Worm (Caenorhabditis elegans): Measurements from ENCODE around the gene gldi-2.
"Not testable (repeated sequence)": the region's sequence is repeated elsewhere in the genome, so short reads cannot be mapped to it uniquely, and the experiment has no call there.

The gldi-2 gene

ce11 chrII:6756232-6756631 is 27.0 kb upstream of the gldi-2 start, which contains the start of gene F41G3.3:
TSS of gene F41G3.3 (plus strand) at chrII:6756532.
- TF ChIP-seq F13C5.2 (tag; optimal IDR thresholded peaks at IDR 0.05) = no peak
- no peak for TF ChIP-seq hmg-4 (GFP tag; optimal IDR thresholded peaks at IDR 0.05)
- TF ChIP-seq tbx-11 (GFP tag; IDR thresholded peaks at IDR 0.05) = no peak
- TF ChIP-seq sea-1 (GFP tag; conservative IDR thresholded peaks at IDR 0.05) = no peak
- no peak for TF ChIP-seq tbx-37 (GFP tag; conservative IDR thresholded peaks at IDR 0.05)
- no peak for TF ChIP-seq pes-1 (GFP tag; IDR thresholded peaks at IDR 0.05)
- no peak for TF ChIP-seq ceh-13 (GFP tag; optimal IDR thresholded peaks at IDR 0.05)
- no peak for TF ChIP-seq ceh-36 (tag; optimal IDR thresholded peaks at IDR 0.05)

ce11 chrII:6764734-6765133 is 18.5 kb upstream of the gldi-2 start, which contains the start of gene nlp-50:
TSS of gene nlp-50 (plus strand) at chrII:6765034.
- TF ChIP-seq tbx-37 (GFP tag; conservative IDR thresholded peaks at IDR 0.05) (no peak), pes-1 (GFP tag; IDR thresholded peaks at IDR 0.05) (no peak)

ce11 chrII:6768014-6768413 is 15.2 kb upstream of the gldi-2 start, which contains the start of gene F41G3.18:
TSS of gene F41G3.18 (plus strand) at chrII:6768314.
- TF ChIP-seq hnd-1 (tag; optimal IDR thresholded peaks at IDR 0.05) (no peak), F13C5.2 (tag; optimal IDR thresholded peaks at IDR 0.05) (no peak), ets-7 (tag; optimal IDR thresholded peaks at IDR 0.05) (no peak), ceh-13 (GFP tag; optimal IDR thresholded peaks at IDR 0.05) (no peak), pes-1 (GFP tag; IDR thresholded peaks at IDR 0.05) (no peak)

DNA sequence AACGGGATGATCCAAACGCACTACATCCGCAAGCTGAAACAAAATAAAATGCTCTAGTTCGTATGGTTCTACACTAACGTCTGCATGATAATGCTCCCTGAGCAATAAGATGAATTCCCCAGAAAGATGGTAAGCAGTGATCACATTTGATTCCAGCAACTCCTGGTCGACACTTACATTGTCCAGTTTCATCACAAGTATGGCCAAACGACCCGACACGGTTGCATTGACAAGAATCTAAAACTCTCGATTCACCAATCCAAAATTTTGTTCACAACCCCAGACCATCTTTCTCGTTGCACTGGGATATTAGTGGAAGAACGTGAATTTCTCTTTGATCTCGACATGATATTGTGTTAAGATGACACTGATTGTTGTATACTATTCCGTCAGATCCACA is 13.2 kb upstream of the gldi-2 start:
- TF ChIP-seq tbx-37 (GFP tag; conservative IDR thresholded peaks at IDR 0.05) = no peak
- 0 out of 2 replicates have a peak, but pooled peaks have one; percentile 40 for TF ChIP-seq scrt-1 (GFP tag; IDR thresholded peaks at IDR 0.05)

DNA sequence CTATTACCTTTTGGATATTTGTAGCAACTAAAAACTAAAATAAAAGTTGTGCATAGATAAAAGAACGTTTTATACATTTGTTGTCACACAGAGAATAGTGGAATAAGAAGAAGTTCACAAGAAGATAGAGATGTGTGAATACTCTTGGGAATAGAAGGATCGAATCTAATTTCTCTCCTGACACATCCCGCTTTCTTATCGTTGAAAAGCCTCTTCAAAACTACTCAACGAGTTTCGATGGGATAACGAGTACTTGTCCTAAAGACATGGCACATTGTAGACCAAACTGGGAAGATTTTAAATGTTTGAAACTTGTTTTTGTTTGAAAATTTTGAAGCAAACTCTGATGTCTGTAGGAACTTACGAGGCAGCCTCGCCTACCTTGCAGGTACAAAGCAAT is 10.7 kb upstream of the gldi-2 start:
- TF ChIP-seq ets-7 (tag; optimal IDR thresholded peaks at IDR 0.05) (no peak), scrt-1 (GFP tag; IDR thresholded peaks at IDR 0.05) (no peak), F13C5.2 (tag; optimal IDR thresholded peaks at IDR 0.05) (no peak), ceh-13 (GFP tag; optimal IDR thresholded peaks at IDR 0.05) (no peak), ama-1 (optimal IDR thresholded peaks at IDR 0.05) (no peak), B0310.2 (tag; optimal IDR thresholded peaks at IDR 0.05) (no peak), aly-1 (tag; optimal IDR thresholded peaks at IDR 0.05) (no peak), hnd-1 (tag; optimal IDR thresholded peaks at IDR 0.05) (no peak), tra-4 (tag; optimal IDR thresholded peaks at IDR 0.05) (no peak), tbx-37 (GFP tag; conservative IDR thresholded peaks at IDR 0.05) (no peak), tbx-11 (GFP tag; IDR thresholded peaks at IDR 0.05) (no peak), pes-1 (GFP tag; IDR thresholded peaks at IDR 0.05) (no peak), sea-1 (GFP tag; conservative IDR thresholded peaks at IDR 0.05) (no peak), ceh-36 (tag; optimal IDR thresholded peaks at IDR 0.05) (no peak), hmbx-1 (tag; optimal IDR thresholded peaks at IDR 0.05) (no peak), flt-1 (GFP tag; IDR thresholded peaks at IDR 0.05) (no peak)

DNA sequence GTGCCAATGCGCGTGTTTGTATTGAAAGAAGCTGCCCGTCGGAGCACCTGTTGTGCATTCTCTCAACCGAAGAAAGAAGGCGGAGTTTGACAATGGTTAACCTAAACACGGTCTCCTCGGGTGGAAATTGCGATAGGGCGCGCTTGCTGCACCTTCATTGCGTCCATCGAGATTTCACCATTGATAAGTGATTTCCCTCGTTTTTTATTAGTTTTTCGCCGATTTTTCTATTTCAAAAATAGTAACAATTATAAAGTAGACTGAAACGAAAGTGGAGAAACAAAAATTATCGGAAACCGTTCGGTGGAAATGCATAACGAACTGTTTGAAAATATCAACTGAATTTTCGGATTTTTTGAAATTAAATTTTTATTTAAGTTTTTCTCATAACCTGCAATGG is 8.2 kb upstream of the gldi-2 start, which contains the start of gene agr-1:
Gene agr-1 (minus strand): TSS at position 101 of the 400 bp plus-strand sequence.
- not testable (repeated sequence) for TF ChIP-seq ama-1 (optimal IDR thresholded peaks at IDR 0.05); F13C5.2 (tag; optimal IDR thresholded peaks at IDR 0.05); flt-1 (GFP tag; IDR thresholded peaks at IDR 0.05)

DNA sequence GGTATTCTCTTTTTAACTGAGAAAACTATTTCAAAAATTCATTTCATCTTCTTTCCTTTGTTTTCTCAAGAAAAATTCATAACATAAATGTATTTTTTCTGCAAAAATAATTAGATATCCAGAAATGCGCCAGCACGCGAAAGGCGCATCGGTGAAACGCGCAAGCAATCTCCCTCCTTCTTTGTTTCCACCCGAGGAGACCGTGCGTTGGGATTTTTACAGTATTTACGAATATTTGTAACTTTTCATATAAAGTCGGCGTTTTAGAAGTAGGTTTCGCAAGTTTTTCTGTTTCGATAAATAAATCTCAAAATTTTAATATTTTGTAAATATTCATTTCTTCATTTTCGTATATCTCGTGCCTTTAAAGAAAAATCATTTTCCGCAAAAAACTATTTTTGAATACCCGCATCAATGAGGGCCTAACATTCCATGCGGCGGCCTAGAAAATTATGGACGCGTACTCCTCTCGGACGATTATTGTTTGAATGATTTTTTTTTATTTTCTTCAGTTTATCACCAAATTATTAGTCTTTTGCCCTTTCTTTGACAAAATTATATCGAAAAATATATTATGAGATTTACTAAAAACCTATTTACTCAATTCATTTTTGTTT is 6.7 kb upstream of the gldi-2 start, which contains the start of gene ssup-72:
Gene ssup-72 (plus strand): TSS at position 181 of the 617 bp plus-strand sequence.
- no peak for TF ChIP-seq aly-1 (tag; optimal IDR thresholded peaks at IDR 0.05)
- no peak for TF ChIP-seq F13C5.2 (tag; optimal IDR thresholded peaks at IDR 0.05)
- no peak for TF ChIP-seq tra-4 (tag; optimal IDR thresholded peaks at IDR 0.05)
- peak; percentile 75 for TF ChIP-seq tbx-37 (GFP tag; conservative IDR thresholded peaks at IDR 0.05)
- no peak for TF ChIP-seq hmbx-1 (tag; optimal IDR thresholded peaks at IDR 0.05)
- TF ChIP-seq tbx-11 (GFP tag; IDR thresholded peaks at IDR 0.05) = no peak
- no peak for TF ChIP-seq ama-1 (optimal IDR thresholded peaks at IDR 0.05)
- TF ChIP-seq B0310.2 (tag; optimal IDR thresholded peaks at IDR 0.05) = no peak
- TF ChIP-seq ceh-36 (tag; optimal IDR thresholded peaks at IDR 0.05) = no peak
- peak; percentile 35 for TF ChIP-seq hmg-4 (GFP tag; optimal IDR thresholded peaks at IDR 0.05)
- no peak for TF ChIP-seq ceh-13 (GFP tag; optimal IDR thresholded peaks at IDR 0.05)
- TF ChIP-seq sea-1 (GFP tag; conservative IDR thresholded peaks at IDR 0.05) = no peak
- no peak for TF ChIP-seq hnd-1 (tag; optimal IDR thresholded peaks at IDR 0.05)
- no peak for TF ChIP-seq pes-1 (GFP tag; IDR thresholded peaks at IDR 0.05)

- TF ChIP-seq tra-4 (tag; optimal IDR thresholded peaks at IDR 0.05) = no peak
- TF ChIP-seq sea-1 (GFP tag; conservative IDR thresholded peaks at IDR 0.05) = no peak
- no peak for TF ChIP-seq ama-1 (optimal IDR thresholded peaks at IDR 0.05)
- no peak for TF ChIP-seq hmg-4 (GFP tag; optimal IDR thresholded peaks at IDR 0.05)
- no peak for TF ChIP-seq flt-1 (GFP tag; IDR thresholded peaks at IDR 0.05)
- no peak for TF ChIP-seq ceh-13 (GFP tag; optimal IDR thresholded peaks at IDR 0.05)
- TF ChIP-seq hmbx-1 (tag; optimal IDR thresholded peaks at IDR 0.05) = no peak
- TF ChIP-seq B0310.2 (tag; optimal IDR thresholded peaks at IDR 0.05) = no peak
- TF ChIP-seq hnd-1 (tag; optimal IDR thresholded peaks at IDR 0.05) = no peak
- TF ChIP-seq aly-1 (tag; optimal IDR thresholded peaks at IDR 0.05) = no peak
- TF ChIP-seq pes-1 (GFP tag; IDR thresholded peaks at IDR 0.05) = no peak
- TF ChIP-seq scrt-1 (GFP tag; IDR thresholded peaks at IDR 0.05) = no peak
Measured at ce11 chrII:6779104-6779503, 4.1 kb upstream of the gldi-2 start, which contains the start of gene T13C2.7. TSS of gene T13C2.7 (plus strand) at chrII:6779404.

Data from whole organism, early embryonic.